Fruit fly (Drosophila melanogaster) whole organism, embryonic: ENCODE measurements around the gene CG12017.

Experiments used
- BEAF-32 ChIP-seq: fragments of 200-800 bp; sonication (Bioruptor generic); optimal IDR thresholded peaks from 3 replicates; lab custom pipeline; 2017; ENCODE audit warnings: missing biosample characterization, missing genetic modification characterization, mild to moderate bottlenecking, moderate library complexity, missing genetic modification reagents
- BtbVII ChIP-seq: fragments of 200-800 bp; sonication (Bioruptor generic); optimal IDR thresholded peaks from 3 replicates; lab custom pipeline; 2017; ENCODE audit warnings: missing biosample characterization, mild to moderate bottlenecking, missing genetic modification characterization
- CG10274 ChIP-seq: fragments of 200-800 bp; sonication (Bioruptor generic); optimal IDR thresholded peaks from 3 replicates; lab custom pipeline; 2017; ENCODE audit warnings: missing biosample characterization, mild to moderate bottlenecking, missing genetic modification characterization
- CG10366 ChIP-seq: fragments of 200-800 bp; sonication (Bioruptor generic); IDR thresholded peaks from 2 replicates; pipeline ENCODE4 v1.3.6; 2022; ENCODE audit warnings: missing biosample characterization, missing genetic modification characterization
- CG10654 ChIP-seq: fragments of 200-800 bp; sonication (Bioruptor generic); optimal IDR thresholded peaks from 2 replicates; lab custom pipeline; 2016; ENCODE audit warnings: missing biosample characterization, missing genetic modification characterization
- CG11085 ChIP-seq: fragments of 200-800 bp; sonication (Bioruptor generic); IDR thresholded peaks from 2 replicates; pipeline ENCODE4 v1.3.6; 2022; ENCODE audit warnings: missing biosample characterization, missing genetic modification characterization
- CG11695 ChIP-seq: fragments of 200-800 bp; sonication (Bioruptor generic); IDR thresholded peaks from 3 replicates; pipeline ENCODE4 v1.3.6; 2022; ENCODE audit warnings: missing biosample characterization, missing genetic modification characterization
- CG11696 ChIP-seq: fragments of 200-800 bp; sonication (Bioruptor generic); IDR thresholded peaks from 2 replicates; pipeline ENCODE4 v1.3.6; 2022; ENCODE audit warnings: missing biosample characterization, missing genetic modification characterization
- CG11723 ChIP-seq: fragments of 200-800 bp; sonication (Bioruptor generic); optimal IDR thresholded peaks from 2 replicates; lab custom pipeline; 2017; ENCODE audit warnings: missing biosample characterization, mild to moderate bottlenecking, missing genetic modification characterization
- CG1233 ChIP-seq: fragments of 200-800 bp; sonication (Bioruptor generic); optimal IDR thresholded peaks from 4 replicates; lab custom pipeline; 2018; ENCODE audit warnings: missing biosample characterization, mild to moderate bottlenecking, missing genetic modification characterization
- CG12769 ChIP-seq: fragments of 200-800 bp; sonication (Bioruptor generic); optimal IDR thresholded peaks from 2 replicates; lab custom pipeline; 2019; ENCODE audit warnings: missing biosample characterization, mild to moderate bottlenecking, missing genetic modification characterization, moderate library complexity
- CG1529 ChIP-seq: fragments of 200-800 bp; sonication (Bioruptor generic); optimal IDR thresholded peaks from 3 replicates; lab custom pipeline; 2018; ENCODE audit warnings: missing biosample characterization, missing genetic modification characterization
- CG15514 ChIP-seq: fragments of 200-800 bp; sonication (Bioruptor generic); optimal IDR thresholded peaks from 3 replicates; lab custom pipeline; 2017; ENCODE audit warnings: missing biosample characterization, missing genetic modification characterization, mild to moderate bottlenecking, moderate library complexity, missing genetic modification reagents
- CG1603 ChIP-seq: fragments of 200-800 bp; sonication (Bioruptor generic); optimal IDR thresholded peaks from 2 replicates; lab custom pipeline; 2019; ENCODE audit warnings: missing biosample characterization, mild to moderate bottlenecking, missing genetic modification characterization, moderate library complexity
- CG16813 ChIP-seq: fragments of 200-800 bp; sonication (Bioruptor generic); IDR thresholded peaks from 3 replicates; pipeline ENCODE4 v1.3.6; 2022; ENCODE audit warnings: missing biosample characterization, missing genetic modification characterization; ENCODE audit not compliant: partially characterized antibody
- CG17361 ChIP-seq: fragments of 200-800 bp; sonication (Bioruptor generic); IDR thresholded peaks from 3 replicates; pipeline ENCODE4 v1.3.6; 2022; ENCODE audit warnings: missing biosample characterization, missing genetic modification characterization
- CG17612 ChIP-seq: fragments of 200-800 bp; sonication (Bioruptor generic); IDR thresholded peaks from 2 replicates; pipeline ENCODE4 v1.3.6; 2022; ENCODE audit warnings: missing biosample characterization, missing genetic modification characterization
- CG18011 ChIP-seq: fragments of 200-800 bp; sonication (Bioruptor generic); optimal IDR thresholded peaks from 2 replicates; lab custom pipeline; 2017; ENCODE audit warnings: missing biosample characterization, missing genetic modification characterization, mild to moderate bottlenecking, moderate library complexity, missing genotype
- CG2199 ChIP-seq: fragments of 200-800 bp; sonication (Bioruptor generic); IDR thresholded peaks from 3 replicates; pipeline ENCODE4 v1.3.6; 2022; ENCODE audit warnings: missing biosample characterization, missing genetic modification characterization
- CG2889 ChIP-seq: fragments of 200-800 bp; sonication (Bioruptor generic); IDR thresholded peaks from 3 replicates; pipeline ENCODE4 v1.3.6; 2022; ENCODE audit warnings: missing biosample characterization, missing genetic modification characterization
- CG3163 ChIP-seq: fragments of 200-800 bp; sonication (Bioruptor generic); optimal IDR thresholded peaks from 3 replicates; lab custom pipeline; 2016; ENCODE audit warnings: missing biosample characterization, missing genetic modification characterization
- CG6689 ChIP-seq: fragments of 200-800 bp; sonication (Bioruptor generic); IDR thresholded peaks from 2 replicates; pipeline ENCODE4 v1.3.6; 2022; ENCODE audit warnings: missing biosample characterization, missing genetic modification characterization
- CG7357 ChIP-seq: fragments of 200-800 bp; sonication (Bioruptor generic); IDR thresholded peaks from 3 replicates; pipeline ENCODE4 v1.3.6; 2022; ENCODE audit warnings: missing biosample characterization, missing genetic modification characterization
- CG7786 ChIP-seq: fragments of 200-800 bp; sonication (Bioruptor generic); optimal IDR thresholded peaks from 2 replicates; lab custom pipeline; 2016; ENCODE audit warnings: missing biosample characterization, missing genetic modification characterization
- CG7987 ChIP-seq: fragments of 200-800 bp; sonication (Bioruptor generic); optimal IDR thresholded peaks from 2 replicates; lab custom pipeline; 2018; ENCODE audit warnings: missing biosample characterization, mild to moderate bottlenecking, missing genetic modification characterization, moderate library complexity
- CG8359 ChIP-seq: fragments of 200-800 bp; sonication (Bioruptor generic); optimal IDR thresholded peaks from 2 replicates; lab custom pipeline; 2017; ENCODE audit warnings: missing biosample characterization, mild to moderate bottlenecking, missing genetic modification characterization, borderline replicate concordance
- CG8765 ChIP-seq: fragments of 200-800 bp; sonication (Bioruptor generic); IDR thresholded peaks from 2 replicates; pipeline ENCODE4 v1.3.6; 2022; ENCODE audit warnings: missing biosample characterization, missing genetic modification characterization
- Camta ChIP-seq: fragments of 200-800 bp; sonication (Bioruptor generic); optimal IDR thresholded peaks from 2 replicates; lab custom pipeline; 2016; ENCODE audit warnings: missing biosample characterization, missing genetic modification characterization
- Chrac-16 ChIP-seq: fragments of 200-800 bp; sonication (Bioruptor generic); optimal IDR thresholded peaks from 3 replicates; lab custom pipeline; 2016; ENCODE audit warnings: missing biosample characterization, missing genetic modification characterization
- CrebB ChIP-seq: fragments of 200-800 bp; sonication (Bioruptor generic); optimal IDR thresholded peaks from 3 replicates; lab custom pipeline; 2018; ENCODE audit warnings: missing biosample characterization, mild to moderate bottlenecking, missing genetic modification characterization
- Ptx1 ChIP-seq: fragments of 200-800 bp; sonication (Bioruptor generic); IDR thresholded peaks from 2 replicates; pipeline ENCODE4 v1.3.6; 2022; ENCODE audit warnings: missing biosample characterization, missing genetic modification characterization
- Rx ChIP-seq: fragments of 200-800 bp; sonication (Bioruptor generic); IDR thresholded peaks from 2 replicates; pipeline ENCODE4 v1.3.6; 2022; ENCODE audit warnings: missing biosample characterization, missing genetic modification characterization
- Scr ChIP-seq: fragments of 200-800 bp; sonication (Bioruptor generic); IDR thresholded peaks from 2 replicates; pipeline ENCODE4 v1.3.6; 2022; ENCODE audit warnings: missing biosample characterization, missing genetic modification characterization; ENCODE audit not compliant: partially characterized antibody
- Ssrp ChIP-seq: fragments of 200-800 bp; sonication (Bioruptor generic); optimal IDR thresholded peaks from 2 replicates; lab custom pipeline; 2018; ENCODE audit warnings: missing biosample characterization, mild to moderate bottlenecking, missing genetic modification characterization, moderate library complexity
- ara ChIP-seq: fragments of 200-800 bp; sonication (Bioruptor generic); IDR thresholded peaks from 2 replicates; pipeline ENCODE4 v1.3.6; 2022; ENCODE audit warnings: missing biosample characterization, missing genetic modification characterization
- bigmax ChIP-seq: fragments of 200-800 bp; sonication (Bioruptor generic); optimal IDR thresholded peaks from 2 replicates; lab custom pipeline; 2018; ENCODE audit warnings: missing biosample characterization, mild to moderate bottlenecking, missing genetic modification characterization
- btn ChIP-seq: fragments of 200-800 bp; sonication (Bioruptor generic); optimal IDR thresholded peaks from 2 replicates; lab custom pipeline; 2016; ENCODE audit warnings: missing biosample characterization, missing genetic modification characterization
- chif ChIP-seq, 2 experiments: fragments of 200-800 bp; sonication (Bioruptor generic); optimal IDR thresholded peaks; 3 replicates each; lab custom pipeline; 2016; ENCODE audit warnings: missing biosample characterization in 2 of 2, missing genetic modification characterization in 2 of 2
- chinmo ChIP-seq: fragments of 200-800 bp; sonication (Bioruptor generic); IDR thresholded peaks from 4 replicates; pipeline ENCODE4 v1.3.6; 2022; ENCODE audit warnings: missing biosample characterization, missing genetic modification characterization; ENCODE audit not compliant: partially characterized antibody
- corto ChIP-seq: fragments of 200-800 bp; sonication (Bioruptor generic); optimal IDR thresholded peaks from 2 replicates; lab custom pipeline; 2016; ENCODE audit warnings: missing biosample characterization, mild to moderate bottlenecking, missing genetic modification characterization, moderate library complexity
- croc ChIP-seq: fragments of 200-800 bp; sonication (Bioruptor generic); conservative IDR thresholded peaks from 3 replicates; pipeline ENCODE4 v1.3.6; 2022; ENCODE audit warnings: missing biosample characterization, missing genetic modification characterization
- dysf ChIP-seq: fragments of 200-800 bp; sonication (Bioruptor generic); IDR thresholded peaks from 3 replicates; pipeline ENCODE4 v1.3.6; 2022; ENCODE audit warnings: missing biosample characterization, missing genetic modification characterization
- grn ChIP-seq: fragments of 200-800 bp; sonication (Bioruptor generic); optimal IDR thresholded peaks from 3 replicates; lab custom pipeline; 2017; ENCODE audit warnings: missing biosample characterization, missing genetic modification characterization
- lmd ChIP-seq: fragments of 200-800 bp; sonication (Bioruptor generic); IDR thresholded peaks from 2 replicates; pipeline ENCODE4 v1.3.6; 2022; ENCODE audit warnings: missing biosample characterization, missing genetic modification characterization
- nom ChIP-seq: fragments of 200-800 bp; sonication (Bioruptor generic); optimal IDR thresholded peaks from 2 replicates; lab custom pipeline; 2017; ENCODE audit warnings: missing biosample characterization, missing genetic modification characterization, mild to moderate bottlenecking, moderate library complexity, missing genetic modification reagents
- oc ChIP-seq: fragments of 200-800 bp; sonication (Bioruptor generic); optimal IDR thresholded peaks from 2 replicates; lab custom pipeline; 2018; ENCODE audit warnings: missing biosample characterization, mild to moderate bottlenecking, missing genetic modification characterization, moderate library complexity
- peb ChIP-seq: fragments of 200-800 bp; sonication (Bioruptor generic); IDR thresholded peaks from 2 replicates; pipeline ENCODE4 v1.3.6; 2022; ENCODE audit warnings: missing biosample characterization, missing genetic modification characterization
- salm ChIP-seq: fragments of 200-800 bp; sonication (Bioruptor generic); optimal IDR thresholded peaks from 2 replicates; lab custom pipeline; 2018; ENCODE audit warnings: missing biosample characterization, mild to moderate bottlenecking, missing genetic modification characterization
- sqz ChIP-seq: fragments of 200-800 bp; sonication (Bioruptor generic); optimal IDR thresholded peaks from 3 replicates; lab custom pipeline; 2018; ENCODE audit warnings: missing biosample characterization, mild to moderate bottlenecking, missing genetic modification characterization
- sug ChIP-seq: fragments of 200-800 bp; optimal IDR thresholded peaks from 2 replicates; lab custom pipeline; 2019; ENCODE audit warnings: missing biosample characterization, mild to moderate bottlenecking, missing genetic modification characterization, moderate library complexity
- tap ChIP-seq: fragments of 200-800 bp; optimal IDR thresholded peaks from 3 replicates; lab custom pipeline; 2019; ENCODE audit warnings: missing biosample characterization, mild to moderate bottlenecking, missing genetic modification characterization, moderate library complexity

The CG12017 gene

DNA sequence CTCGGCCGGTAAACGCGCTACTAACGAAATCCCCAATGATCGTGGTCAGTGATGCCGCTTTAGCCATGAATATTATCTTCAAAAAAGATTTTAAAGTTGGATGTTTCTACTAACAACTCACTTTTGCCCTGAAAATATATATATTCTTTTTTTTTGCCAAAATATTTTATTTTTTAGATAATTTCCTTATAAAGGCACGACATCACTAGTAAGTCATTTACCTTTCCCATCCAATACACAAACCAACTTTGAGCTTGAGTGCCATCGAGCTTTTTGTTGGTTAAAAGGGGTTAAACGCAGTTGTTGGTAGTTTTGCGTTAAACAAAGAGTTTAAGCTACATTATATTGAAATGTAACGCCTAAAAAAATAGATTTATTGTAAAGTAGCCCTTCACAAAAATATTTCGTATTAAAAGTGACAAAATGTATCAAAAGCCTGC lies 23.1 kb downstream of the CG12017 start, which contains the start of gene CG14968 (continued):
- TF ChIP-seq CG1529 (peak; percentile 74), CG3163 (GFP tag; lab: Kevin White, UChicago) (no peak), CrebB (peak; percentile 88), CG7987 (peak; percentile 88), btn (GFP tag; lab: Kevin White, UChicago) (peak; percentile 38), Rx (peak; percentile 90), chif (GFP tag; optimal IDR thresholded peaks at IDR 0.05; lab: Kevin White, UChicago) (peak; percentile 41 to 67), Scr (GFP tag; lab: Robert Waterston, UW) (no peak), CG7357 (GFP tag; lab: Robert Waterston, UW) (peak; percentile 86), sug (peak; percentile 88), CG12769 (no peak), Camta (GFP tag; lab: Kevin White, UChicago) (peak; percentile 85), corto (GFP tag; lab: Kevin White, UChicago) (peak; percentile 91), CG11695 (GFP tag; lab: Robert Waterston, UW) (peak; percentile 96), lmd (GFP tag; lab: Robert Waterston, UW) (peak; percentile 96), CG17361 (GFP tag; lab: Robert Waterston, UW) (peak; percentile 92), CG1603 (tag; lab: Kevin White, UChicago) (peak; percentile 36), CG10274 (peak; percentile 71), CG11696 (GFP tag; lab: Robert Waterston, UW) (peak; percentile 91), oc (peak; percentile 94), croc (GFP tag; lab: Robert Waterston, UW) (peak; percentile 77), CG18011 (GFP tag; lab: Kevin White, UChicago) (peak; percentile 83), CG15514 (GFP tag; lab: Kevin White, UChicago) (peak; percentile 93), CG11723 (GFP tag; lab: Kevin White, UChicago) (peak; percentile 86), grn (GFP tag; lab: Kevin White, UChicago) (peak; percentile 51), dysf (GFP tag; lab: Robert Waterston, UW) (peak; percentile 97), BtbVII (peak; percentile 88), Ptx1 (GFP tag; lab: Robert Waterston, UW) (peak; percentile 97), CG6689 (GFP tag; lab: Robert Waterston, UW) (peak; percentile 93), Chrac-16 (GFP tag; lab: Kevin White, UChicago) (peak; percentile 91), salm (tag; lab: Kevin White, UChicago) (peak; percentile 86), tap (peak; percentile 91), CG7786 (GFP tag; lab: Kevin White, UChicago) (peak; percentile 72), peb (GFP tag; lab: Robert Waterston, UW) (peak; percentile 91), Ssrp (tag; lab: Kevin White, UChicago) (peak; percentile 92), CG11085 (peak; percentile 90), CG2889 (GFP tag; lab: Robert Waterston, UW) (peak; percentile 93), CG2199 (peak; percentile 81; the same call in 2 of the 3 replicates), CG10654 (GFP tag; lab: Kevin White, UChicago) (peak; percentile 92), CG17612 (GFP tag; lab: Robert Waterston, UW) (peak; percentile 87), CG16813 (GFP tag; lab: Robert Waterston, UW) (no peak), CG8765 (GFP tag; lab: Robert Waterston, UW) (peak; percentile 88), bigmax (GFP tag; lab: Kevin White, UChicago) (peak; percentile 74), CG10366 (GFP tag; lab: Robert Waterston, UW) (peak; percentile 97), nom (GFP tag; lab: Kevin White, UChicago) (peak; percentile 59), chinmo (GFP tag; lab: Robert Waterston, UW) (no peak), ara (peak; percentile 95), sqz (GFP tag; lab: Kevin White, UChicago) (peak; percentile 70), CG8359 (GFP tag; lab: Kevin White, UChicago) (peak; percentile 71), BEAF-32 (GFP tag; lab: Kevin White, UChicago) (no peak), CG1233 (peak; percentile 92)
